Worm (Caenorhabditis elegans): ENCODE data around the gene K04C2.2.

Gene K04C2.2

DNA sequence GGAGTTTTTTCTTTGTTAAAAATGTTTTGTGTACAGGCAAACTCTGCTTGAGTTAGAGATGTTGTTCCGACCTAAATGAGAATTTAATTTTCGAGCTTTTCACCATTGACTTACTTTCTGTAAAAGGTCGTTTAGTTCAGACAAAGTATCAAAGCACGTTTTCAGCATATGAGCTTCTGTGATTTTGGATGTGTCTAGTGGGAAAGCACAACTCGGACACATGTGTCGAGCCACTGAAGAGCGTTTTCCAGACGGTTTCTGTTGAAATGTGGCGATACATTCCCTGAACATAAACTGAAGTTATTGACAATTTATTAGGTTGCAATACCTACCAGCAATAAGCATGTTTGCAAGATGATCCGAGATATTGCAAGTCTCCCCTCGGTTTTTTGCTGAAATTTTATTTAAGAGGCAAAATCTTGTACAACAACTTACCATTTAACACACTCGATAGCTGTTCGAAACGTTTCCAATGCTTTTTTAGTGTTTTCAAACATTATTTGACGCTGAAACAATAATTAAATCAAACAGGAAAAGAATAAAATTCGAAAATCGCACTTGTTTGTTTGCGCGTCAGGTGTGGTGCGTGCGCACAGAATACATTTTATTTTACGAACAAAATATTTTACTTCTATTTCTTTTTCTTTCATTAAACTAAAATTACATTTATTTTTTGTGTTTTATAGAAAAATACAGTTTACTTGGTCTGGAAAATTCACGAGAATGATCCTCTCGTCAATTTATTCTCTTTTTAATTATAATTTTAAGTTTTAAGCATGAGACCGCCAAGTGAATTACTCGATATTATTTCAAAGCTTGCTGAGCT, at the start of gene K04C2.2, which contains the start of gene brd-1:
K04C2.2 (plus strand) TSS at position 776 of the 826 bp plus-strand sequence.
brd-1 (minus strand) TSS at position 506 of the 826 bp plus-strand sequence.
- TF ChIP-seq W03F9.2 (tag; optimal IDR thresholded peaks at IDR 0.05): no peak
- no peak for TF ChIP-seq dao-5 (tag; optimal IDR thresholded peaks at IDR 0.05)
- TF ChIP-seq him-1 (tag; optimal IDR thresholded peaks at IDR 0.05): no peak

DNA sequence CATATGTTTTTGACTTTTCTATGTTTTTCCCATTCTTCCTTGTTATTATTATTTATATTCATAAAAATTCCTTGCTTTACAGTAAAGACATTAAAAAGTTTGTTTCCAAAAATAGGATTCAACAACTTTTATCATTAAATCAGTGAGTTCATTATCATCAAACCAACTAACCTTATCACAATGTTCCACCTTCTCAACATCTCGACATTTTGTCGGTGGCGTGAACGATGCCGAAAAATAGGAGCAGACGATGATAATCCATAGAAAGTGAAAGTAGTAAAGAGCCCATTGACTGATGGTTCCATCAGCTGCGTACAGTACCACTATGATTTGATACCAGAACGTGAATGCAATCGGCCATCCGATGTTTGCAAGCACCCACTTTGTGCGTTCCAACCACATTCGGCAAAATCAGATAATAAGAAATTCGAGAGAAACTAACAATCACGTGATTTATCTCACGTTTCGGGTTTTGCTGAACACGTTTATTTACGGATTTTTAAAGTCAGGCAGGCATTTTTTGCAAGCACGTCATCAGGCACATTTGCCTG, 40.8 kb upstream of the K04C2.2 start, which contains the start of gene dhhc-5:
dhhc-5 (minus strand) TSS at position 406 of the 551 bp plus-strand sequence.
- TF ChIP-seq dao-5 (tag; optimal IDR thresholded peaks at IDR 0.05): no peak
- no peak for TF ChIP-seq him-1 (tag; optimal IDR thresholded peaks at IDR 0.05)
- TF ChIP-seq W03F9.2 (tag; optimal IDR thresholded peaks at IDR 0.05): no peak

DNA sequence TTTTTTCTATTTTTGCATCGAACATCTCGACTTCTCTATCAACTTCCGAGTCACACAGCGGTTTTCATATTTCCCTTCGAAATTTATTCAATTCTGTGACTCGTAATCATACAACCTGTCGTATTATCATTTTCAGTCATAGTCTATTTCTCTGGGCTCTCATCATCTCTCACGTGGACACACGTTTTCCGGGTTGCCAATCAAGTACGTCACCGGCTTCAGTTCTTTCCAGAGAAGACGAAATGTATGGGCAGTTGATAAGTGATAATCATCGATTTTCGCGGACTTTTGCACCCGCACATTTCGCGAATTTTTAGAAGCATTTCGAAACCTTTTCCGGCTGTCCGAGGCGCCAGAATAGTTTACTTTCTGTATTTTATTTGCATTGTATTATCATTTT, 39.3 kb upstream of the K04C2.2 start, which contains the start of gene srv-1:
srv-1 (plus strand) TSS at position 131 of the 400 bp plus-strand sequence.
- no peak for TF ChIP-seq W03F9.2 (tag; optimal IDR thresholded peaks at IDR 0.05)
- TF ChIP-seq him-1 (tag; optimal IDR thresholded peaks at IDR 0.05): no peak
- no peak for TF ChIP-seq dao-5 (tag; optimal IDR thresholded peaks at IDR 0.05)

DNA sequence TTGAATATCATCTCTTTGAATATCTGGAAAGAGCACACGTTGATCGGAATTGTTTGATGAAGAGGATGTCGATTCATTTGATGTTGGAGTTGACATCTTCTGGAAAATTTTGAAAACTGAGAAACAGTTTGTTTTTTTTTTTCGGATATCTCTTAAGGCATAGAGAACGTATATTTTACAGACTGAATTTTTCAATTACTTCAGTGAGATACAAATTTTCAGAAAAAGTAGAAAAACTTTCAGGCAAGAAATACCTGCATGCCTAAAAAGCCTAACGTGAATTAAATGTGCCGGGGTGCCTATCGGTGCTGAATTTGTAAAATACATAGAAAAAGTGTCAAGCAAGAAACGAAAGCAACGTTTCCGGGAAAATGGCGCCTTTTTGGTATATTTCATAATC, 32.9 kb upstream of the K04C2.2 start, which contains the start of gene zak-1:
zak-1 (minus strand) TSS at position 101 of the 400 bp plus-strand sequence.
- TF ChIP-seq W03F9.2 (tag; optimal IDR thresholded peaks at IDR 0.05) (no peak), him-1 (tag; optimal IDR thresholded peaks at IDR 0.05) (no peak), dao-5 (tag; optimal IDR thresholded peaks at IDR 0.05) (no peak)

DNA sequence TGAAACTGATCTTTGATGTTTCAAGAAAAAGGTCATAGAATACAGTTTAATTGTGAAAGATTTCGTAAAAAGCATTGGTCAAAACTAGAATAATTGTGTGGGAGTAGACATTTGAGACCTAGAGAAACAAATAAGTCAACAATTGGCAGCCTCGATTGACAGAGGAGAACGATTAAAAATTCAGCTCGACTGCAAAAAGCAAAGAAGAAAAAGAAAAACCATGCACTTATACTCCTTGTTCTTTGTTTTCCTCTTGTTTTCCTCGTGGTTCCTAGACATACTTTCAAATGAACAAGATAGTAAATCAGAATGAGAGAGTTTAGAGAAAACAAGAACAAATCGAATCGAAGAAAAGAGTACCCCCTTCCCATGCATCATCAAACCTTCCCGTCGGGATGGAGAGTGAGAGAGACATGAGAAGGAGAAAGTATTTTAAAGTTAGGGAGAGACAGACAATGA, 32.2 kb upstream of the K04C2.2 start:
- no peak for TF ChIP-seq him-1 (tag; optimal IDR thresholded peaks at IDR 0.05)

DNA sequence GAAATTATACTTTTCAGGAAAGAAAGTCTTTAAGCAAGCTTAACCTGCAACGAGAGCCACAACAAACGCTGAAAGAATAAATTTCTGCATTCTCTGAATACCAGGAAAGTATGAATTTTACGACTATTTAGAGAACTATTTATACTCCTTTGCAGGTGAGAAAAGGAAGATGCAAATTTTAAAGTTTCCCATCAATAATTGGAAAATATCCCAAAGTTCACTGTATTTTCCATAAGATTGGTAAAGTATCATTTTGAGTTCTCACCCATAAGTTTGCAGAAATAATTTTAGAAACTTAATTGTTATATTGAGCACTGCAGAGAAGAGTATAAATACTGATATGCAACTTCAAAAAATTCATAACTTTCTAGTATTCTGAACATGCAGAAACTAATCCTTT, 30.1 kb upstream of the K04C2.2 start, which contains the start of gene clec-158:
clec-158 (minus strand) TSS at position 101 of the 400 bp plus-strand sequence.
- TF ChIP-seq dao-5 (tag; optimal IDR thresholded peaks at IDR 0.05) (no peak), him-1 (tag; optimal IDR thresholded peaks at IDR 0.05) (no peak), W03F9.2 (tag; optimal IDR thresholded peaks at IDR 0.05) (no peak)

DNA sequence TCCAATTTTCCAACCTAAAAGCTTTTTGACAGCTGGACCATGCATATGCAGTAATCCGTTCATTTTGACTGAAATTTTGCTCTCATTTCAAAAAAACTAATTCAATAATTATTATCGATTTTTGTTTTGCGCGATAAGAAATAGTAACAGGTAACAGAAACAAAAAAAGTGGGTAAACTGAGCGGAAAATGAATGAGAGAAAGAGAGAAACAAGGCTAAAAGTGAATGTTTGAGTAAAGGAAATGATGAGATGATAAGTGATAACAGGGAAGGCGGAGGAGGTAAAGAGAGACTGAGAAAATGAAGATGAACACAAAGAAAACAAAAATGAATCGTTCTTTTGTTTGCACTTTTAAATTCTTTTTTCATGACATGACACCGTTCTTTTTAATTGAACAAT, 25.7 kb upstream of the K04C2.2 start, which contains the start of gene sma-3:
sma-3 (minus strand) TSS at position 68 of the 400 bp plus-strand sequence.
- TF ChIP-seq dao-5 (tag; optimal IDR thresholded peaks at IDR 0.05) (no peak), him-1 (tag; optimal IDR thresholded peaks at IDR 0.05) (no peak)

DNA sequence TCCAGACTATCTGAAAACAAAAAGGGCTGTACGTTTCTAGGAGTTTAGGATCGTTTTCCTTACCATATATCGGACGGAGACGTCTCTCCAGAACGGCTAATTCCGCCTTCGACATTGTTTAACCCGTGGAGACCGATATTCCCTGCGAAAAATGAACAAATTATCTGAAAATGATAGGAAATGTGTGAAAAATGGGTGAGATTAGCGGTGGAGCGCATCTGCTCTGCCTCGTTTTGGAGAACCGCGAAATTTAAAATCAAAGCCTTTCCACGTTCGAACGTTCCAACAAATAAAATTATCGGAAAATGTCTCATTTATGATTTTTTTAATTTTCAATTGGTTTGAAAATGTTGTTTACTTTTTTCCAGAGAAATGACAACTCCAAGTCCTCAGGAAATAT, 20.3 kb upstream of the K04C2.2 start, which contains the start of the genes cra-1 and kbp-1:
cra-1 (minus strand) TSS at position 193 of the 400 bp plus-strand sequence.
kbp-1 (plus strand) TSS at position 366 of the 400 bp plus-strand sequence.
- TF ChIP-seq him-1 (tag; optimal IDR thresholded peaks at IDR 0.05) (no peak), dao-5 (tag; optimal IDR thresholded peaks at IDR 0.05) (no peak), W03F9.2 (tag; optimal IDR thresholded peaks at IDR 0.05) (no peak)

DNA sequence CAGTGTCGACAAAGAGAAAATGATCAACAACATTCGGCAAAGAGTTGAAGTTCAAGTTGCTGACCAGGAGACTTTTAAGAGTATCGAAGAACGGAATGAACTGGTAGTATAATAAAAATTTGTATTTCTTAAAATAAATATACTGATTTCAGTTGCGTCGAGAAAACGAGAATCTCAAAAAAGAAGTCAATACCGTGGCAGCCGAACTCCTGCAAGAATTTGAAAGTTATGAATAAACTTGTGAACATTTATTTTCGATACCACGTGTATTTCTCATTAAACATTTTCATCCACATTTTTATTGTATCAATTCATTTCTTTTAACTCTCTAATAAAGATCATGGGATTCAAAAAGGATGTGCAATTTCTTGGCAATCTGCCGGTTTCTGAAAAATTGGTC, 19.6 kb upstream of the K04C2.2 start, which contains the start of gene K04C2.8:
K04C2.8 (plus strand) TSS at position 301 of the 400 bp plus-strand sequence.
- no peak for TF ChIP-seq W03F9.2 (tag; optimal IDR thresholded peaks at IDR 0.05)
- TF ChIP-seq him-1 (tag; optimal IDR thresholded peaks at IDR 0.05): no peak
- TF ChIP-seq dao-5 (tag; optimal IDR thresholded peaks at IDR 0.05): no peak

DNA sequence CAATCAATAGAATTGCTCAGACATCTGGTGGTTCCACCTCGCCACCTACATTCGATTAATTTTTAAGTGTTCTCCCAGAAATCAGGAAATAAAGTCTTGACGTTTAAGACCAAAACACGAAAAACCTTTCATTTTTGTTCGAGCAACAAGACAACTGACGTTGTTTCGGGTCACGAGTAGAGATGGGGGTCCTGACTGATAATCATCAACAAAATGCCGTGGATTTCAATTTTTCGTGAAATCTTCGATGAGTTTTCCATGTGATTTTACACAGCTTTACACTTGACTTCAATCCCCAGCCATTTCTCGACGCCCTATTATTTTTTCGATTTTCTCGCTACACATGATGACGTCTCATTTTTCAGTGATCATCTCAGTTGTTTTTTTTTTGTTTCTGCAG, 18.5 kb upstream of the K04C2.2 start:
- TF ChIP-seq him-1 (tag; optimal IDR thresholded peaks at IDR 0.05) (no peak), dao-5 (tag; optimal IDR thresholded peaks at IDR 0.05) (no peak), W03F9.2 (tag; optimal IDR thresholded peaks at IDR 0.05) (no peak)

DNA sequence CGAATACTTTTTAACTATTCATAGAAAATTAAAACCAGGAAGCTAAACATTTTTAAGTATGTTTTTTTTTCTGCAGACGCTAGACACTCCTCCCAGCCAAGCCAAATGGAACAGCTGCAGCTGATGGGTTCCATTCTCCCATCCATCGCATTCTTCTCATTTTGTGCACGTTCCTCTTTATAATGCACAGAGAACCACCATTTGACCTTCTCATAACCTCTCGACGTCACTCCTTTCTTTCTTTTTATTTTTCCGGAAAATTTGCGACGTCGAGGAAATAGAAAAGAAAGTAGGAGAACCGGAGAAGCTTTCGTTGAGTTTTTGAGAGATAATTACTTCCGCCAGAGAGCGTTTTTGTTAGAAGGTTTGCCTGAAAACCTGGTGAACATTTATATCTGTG, 17.9 kb upstream of the K04C2.2 start:
- TF ChIP-seq him-1 (tag; optimal IDR thresholded peaks at IDR 0.05) (no peak), W03F9.2 (tag; optimal IDR thresholded peaks at IDR 0.05) (no peak), dao-5 (tag; optimal IDR thresholded peaks at IDR 0.05) (no peak)

DNA sequence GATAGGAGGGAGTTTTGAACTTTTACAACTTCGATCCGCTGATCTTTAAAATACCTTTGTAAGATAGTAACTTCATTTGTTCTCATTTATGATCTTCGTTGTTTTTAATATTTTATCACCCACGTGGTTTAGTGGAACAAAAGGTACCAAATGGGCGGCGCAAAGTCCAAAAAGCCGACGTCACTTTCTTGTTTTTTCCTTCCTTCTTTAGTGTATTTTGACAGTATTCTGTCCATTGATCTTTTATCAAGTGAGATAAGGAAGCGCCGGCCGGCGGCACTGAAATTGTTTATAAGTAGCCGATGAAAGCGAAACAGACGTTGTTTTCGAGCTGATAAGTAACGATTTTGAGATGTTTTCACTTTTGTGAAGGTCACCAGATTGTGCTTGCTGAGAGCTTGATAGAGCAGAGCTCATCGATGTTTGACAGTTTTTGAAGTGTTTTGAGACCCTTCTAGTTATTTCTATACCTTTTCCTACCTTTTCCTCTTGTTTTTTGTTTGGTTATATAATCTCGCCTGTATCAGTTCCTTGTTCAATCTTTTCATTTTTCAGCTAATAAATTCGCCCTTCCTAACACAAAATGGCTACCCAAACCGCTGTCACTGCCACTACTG, 16.9 kb upstream of the K04C2.2 start, which contains the start of gene K04C2.3:
K04C2.3 (plus strand) TSS at position 556 of the 617 bp plus-strand sequence.
- TF ChIP-seq dao-5 (tag; optimal IDR thresholded peaks at IDR 0.05): no peak
- peak; percentile 4 for TF ChIP-seq him-1 (tag; optimal IDR thresholded peaks at IDR 0.05)
- TF ChIP-seq W03F9.2 (tag; optimal IDR thresholded peaks at IDR 0.05): no peak

DNA sequence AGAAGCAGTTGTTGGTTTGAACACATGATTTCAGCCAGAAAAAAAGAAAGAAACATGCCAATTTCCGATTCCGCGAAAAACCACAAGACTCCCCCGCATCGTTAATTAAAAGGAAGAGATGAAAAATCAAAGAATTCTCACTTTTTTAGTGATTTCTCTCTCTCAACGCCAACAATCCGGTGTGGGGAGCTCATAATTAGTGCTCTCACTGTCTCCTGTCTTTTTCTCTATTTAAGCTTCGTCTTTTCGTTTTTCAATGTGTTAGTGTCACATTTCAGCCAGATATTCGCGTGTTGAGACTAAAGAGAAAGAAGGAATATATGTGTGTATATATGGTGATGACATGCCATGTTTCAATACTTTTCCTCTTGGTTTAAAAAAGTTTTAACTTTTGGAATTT, 15.8 kb upstream of the K04C2.2 start:
- TF ChIP-seq him-1 (tag; optimal IDR thresholded peaks at IDR 0.05) (peak; percentile 25), W03F9.2 (tag; optimal IDR thresholded peaks at IDR 0.05) (no peak), dao-5 (tag; optimal IDR thresholded peaks at IDR 0.05) (no peak)
